Worm (Caenorhabditis elegans) whole organism, L2 larva: ENCODE results near the gene flp-12.

Experiments
- C34F6.9 ChIP-seq: fragments of 150-350 bp; optimal IDR thresholded peaks from 2 replicates; lab custom pipeline; 2014; ENCODE audit warnings: missing biosample characterization, missing genetic modification characterization
- F13H6.1 ChIP-seq: sonication (generic microtip); optimal IDR thresholded peaks from 2 replicates; lab custom pipeline; 2016; ENCODE audit warnings: missing genetic modification characterization, missing compliant biosample characterization
- Y55F3AM.14 ChIP-seq: fragments of 200-800 bp; sonication (Bioruptor generic); optimal IDR thresholded peaks from 2 replicates; lab custom pipeline; 2018; ENCODE audit warnings: mild to moderate bottlenecking, missing genetic modification characterization, missing compliant biosample characterization
- crh-2 ChIP-seq: sonication (generic microtip); optimal IDR thresholded peaks from 2 replicates; lab custom pipeline; 2017; ENCODE audit warnings: missing biosample characterization, missing genetic modification characterization
- fos-1 ChIP-seq: fragments of 150-350 bp; optimal IDR thresholded peaks from 2 replicates; lab custom pipeline; 2014; ENCODE audit warnings: missing biosample characterization, missing genetic modification characterization
- gmeb-1 ChIP-seq: fragments of 150-350 bp; optimal IDR thresholded peaks from 2 replicates; lab custom pipeline; 2014; ENCODE audit warnings: missing biosample characterization, missing genetic modification characterization
- lin-13 ChIP-seq: fragments of 150-350 bp; optimal IDR thresholded peaks from 2 replicates; lab custom pipeline; 2014; ENCODE audit warnings: missing biosample characterization, missing genetic modification reagents, missing genetic modification characterization
- mdl-1 ChIP-seq, 2 experiments: fragments of 150-350 bp in 1 of 2; sonication (generic microtip) in 1 of 2; optimal IDR thresholded peaks; 2 replicates each; lab custom pipeline; 2017; ENCODE audit warnings: missing biosample characterization in 2 of 2, missing genetic modification characterization in 2 of 2
- nhr-10 ChIP-seq: sonication (generic microtip); optimal IDR thresholded peaks from 2 replicates; lab custom pipeline; 2017; ENCODE audit warnings: missing biosample characterization, missing genetic modification characterization
- nhr-129 ChIP-seq: fragments of 150-350 bp; optimal IDR thresholded peaks from 2 replicates; lab custom pipeline; 2014; ENCODE audit warnings: missing biosample characterization, missing genetic modification characterization
- nhr-21 ChIP-seq: fragments of 150-350 bp; optimal IDR thresholded peaks from 2 replicates; lab custom pipeline; 2014; ENCODE audit warnings: missing biosample characterization, missing genetic modification characterization
- nhr-23 ChIP-seq: fragments of 150-350 bp; optimal IDR thresholded peaks from 2 replicates; lab custom pipeline; 2014; ENCODE audit warnings: missing biosample characterization, missing genetic modification reagents, missing genetic modification characterization
- nhr-237 ChIP-seq: fragments of 150-350 bp; optimal IDR thresholded peaks from 2 replicates; lab custom pipeline; 2014; ENCODE audit warnings: missing biosample characterization, missing genetic modification characterization
- nhr-6 ChIP-seq: fragments of 150-350 bp; optimal IDR thresholded peaks from 2 replicates; lab custom pipeline; 2014; ENCODE audit warnings: missing biosample characterization, missing genetic modification characterization
- skn-1 ChIP-seq: sonication (generic microtip); optimal IDR thresholded peaks from 2 replicates; lab custom pipeline; 2017; ENCODE audit warnings: missing biosample characterization, missing genetic modification characterization
- sma-3 ChIP-seq: sonication (generic microtip); optimal IDR thresholded peaks from 2 replicates; lab custom pipeline; 2016; ENCODE audit warnings: missing genetic modification reagents, missing genetic modification characterization, missing compliant biosample characterization
- sma-9 ChIP-seq, 2 experiments: fragments of 150-350 bp in 1 of 2; sonication (generic microtip) in 1 of 2; optimal IDR thresholded peaks; 2 replicates each; lab custom pipeline; 2014 to 2016; ENCODE audit warnings: missing genetic modification characterization in 2 of 2, mild to moderate bottlenecking in 1 of 2, missing biosample characterization in 1 of 2, missing compliant biosample characterization in 1 of 2, missing genetic modification reagents in 1 of 2, moderate library complexity in 1 of 2
- snpc-4 ChIP-seq: fragments of 150-350 bp; optimal IDR thresholded peaks from 2 replicates; lab custom pipeline; 2014; ENCODE audit warnings: missing biosample characterization, missing genetic modification characterization
- unc-39 ChIP-seq: fragments of 150-350 bp; optimal IDR thresholded peaks from 2 replicates; lab custom pipeline; 2014; ENCODE audit warnings: missing biosample characterization, missing genetic modification characterization
- unc-55 ChIP-seq: fragments of 150-350 bp; sonication (generic microtip); optimal IDR thresholded peaks from 3 replicates; lab custom pipeline; 2014; ENCODE audit warnings: missing biosample characterization, missing genetic modification reagents, missing genetic modification characterization
- unc-62 ChIP-seq: fragments of 150-350 bp; optimal IDR thresholded peaks from 2 replicates; lab custom pipeline; 2014; ENCODE audit warnings: missing biosample characterization, missing genetic modification reagents, missing genetic modification characterization
- zag-1 ChIP-seq: fragments of 150-350 bp; optimal IDR thresholded peaks from 2 replicates; lab custom pipeline; 2014; ENCODE audit warnings: missing biosample characterization, missing genetic modification characterization
- ztf-4 ChIP-seq: fragments of 150-350 bp; optimal IDR thresholded peaks from 2 replicates; lab custom pipeline; 2014; ENCODE audit warnings: missing biosample characterization, missing genetic modification characterization

Gene flp-12

ce11 chrX:4577941-4578340, 14.2 kb downstream of the flp-12 start, which contains the start of gene C05E11.3:
Gene C05E11.3 (plus strand): TSS chrX:4578241.
- TF ChIP-seq C34F6.9 (tag; lab: Kevin White, UChicago) (no peak), unc-55 (peak; percentile 44)
- TF ChIP-seq, all 48 proteins: peak for 1

ce11 chrX:4576272-4576671, 15.9 kb downstream of the flp-12 start:
- TF ChIP-seq C34F6.9 (tag; lab: Kevin White, UChicago) = peak; percentile 16
- no peak for TF ChIP-seq nhr-10 (tag; lab: Kevin White, UChicago)
- no peak for TF ChIP-seq F13H6.1 (tag; lab: Kevin White, UChicago)
- no peak for TF ChIP-seq crh-2
- TF ChIP-seq unc-55 = peak; percentile 27

DNA sequence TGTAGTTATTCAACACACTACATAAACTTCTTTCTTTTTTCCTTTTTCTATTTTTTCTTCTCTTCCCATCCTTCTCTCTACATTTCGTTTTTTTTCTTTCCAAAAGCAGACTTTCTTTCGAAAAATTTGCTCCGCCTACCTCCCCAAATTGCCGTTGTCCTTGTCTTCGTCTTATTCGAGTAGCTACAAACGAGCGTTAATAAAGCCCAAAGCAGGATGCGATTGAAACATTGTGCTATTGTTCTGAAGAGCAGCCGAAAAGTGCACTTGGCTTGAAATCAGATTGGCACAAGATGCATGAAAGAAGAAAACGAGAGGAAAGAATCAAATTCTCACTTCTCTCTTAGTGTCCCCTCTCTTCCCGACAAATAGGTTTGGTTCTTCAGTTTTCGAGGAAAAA, 17.3 kb downstream of the flp-12 start:
- no peak for TF ChIP-seq nhr-129
- no peak for TF ChIP-seq nhr-6 (tag; lab: Kevin White, UChicago)
- TF ChIP-seq snpc-4 = no peak
- no peak for TF ChIP-seq nhr-21 (tag; lab: Kevin White, UChicago)
- TF ChIP-seq C34F6.9 (tag; lab: Kevin White, UChicago) = peak; percentile 7
- no peak for TF ChIP-seq zag-1 (tag; lab: Kevin White, UChicago)

ce11 chrX:4571137-4571536, 21.0 kb downstream of the flp-12 start, which contains the start of gene amt-1:
Gene amt-1 (plus strand): TSS chrX:4571437.
- no peak for TF ChIP-seq ztf-4

DNA sequence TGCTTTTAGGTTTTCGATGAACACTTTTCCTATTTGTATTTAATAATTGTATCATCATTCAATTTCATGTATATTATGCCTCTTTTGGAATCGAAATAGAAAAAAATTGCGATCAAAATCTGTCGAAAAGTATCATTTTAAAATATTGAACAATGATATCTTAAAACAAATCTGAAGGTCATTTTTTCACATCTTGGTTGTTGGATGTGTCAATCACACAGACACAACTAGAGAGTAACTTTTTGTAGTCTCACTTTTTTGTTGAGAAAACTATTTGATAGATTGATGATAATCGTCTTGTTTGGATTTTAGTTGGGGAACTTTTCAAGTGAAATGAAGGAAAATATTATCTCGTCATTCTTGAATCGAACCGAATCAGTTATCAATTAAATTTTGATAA, 22.9 kb downstream of the flp-12 start:
- TF ChIP-seq lin-13 (GFP tag; lab: Kevin White, UChicago) (no peak), sma-9 (GFP tag; optimal IDR thresholded peaks at IDR 0.05; lab: Kevin White, UChicago) (peak; percentile 48), sma-9 (tag; optimal IDR thresholded peaks at IDR 0.05; lab: Kevin White, UChicago) (no peak)
- TF ChIP-seq, all 48 proteins: peak for 1

- TF ChIP-seq fos-1 (tag; lab: Kevin White, UChicago) = peak; percentile 29
- TF ChIP-seq sma-9 (GFP tag; optimal IDR thresholded peaks at IDR 0.05; lab: Kevin White, UChicago) = peak; percentile 23
- no peak for TF ChIP-seq sma-9 (tag; optimal IDR thresholded peaks at IDR 0.05; lab: Kevin White, UChicago)
- no peak for TF ChIP-seq skn-1 (tag; lab: Kevin White, UChicago)
- TF ChIP-seq, all 48 proteins: peak for 2
These were observed 25.0 kb downstream of the flp-12 start for ce11 chrX:4567110-4567509.

- TF ChIP-seq gmeb-1 (tag; lab: Kevin White, UChicago) (peak; percentile 42), nhr-237 (tag; lab: Kevin White, UChicago) (no peak), F13H6.1 (tag; lab: Kevin White, UChicago) (peak; percentile 50), crh-2 (peak; percentile 45), fos-1 (tag; lab: Kevin White, UChicago) (peak; percentile 80), mdl-1 (tag; optimal IDR thresholded peaks at IDR 0.05; lab: Kevin White, UChicago) (peak in 1 of 2 experiments; percentile 56), sma-9 (GFP tag; optimal IDR thresholded peaks at IDR 0.05; lab: Kevin White, UChicago) (peak; percentile 82), sma-9 (tag; optimal IDR thresholded peaks at IDR 0.05; lab: Kevin White, UChicago) (no peak), nhr-129 (peak; percentile 79), nhr-23 (tag; lab: Kevin White, UChicago) (no peak)
These were observed 27.3 kb downstream of the flp-12 start, which contains the start of gene amt-4 for ce11 chrX:4564717-4565316. Gene amt-4 (plus strand): TSS chrX:4565302.

DNA sequence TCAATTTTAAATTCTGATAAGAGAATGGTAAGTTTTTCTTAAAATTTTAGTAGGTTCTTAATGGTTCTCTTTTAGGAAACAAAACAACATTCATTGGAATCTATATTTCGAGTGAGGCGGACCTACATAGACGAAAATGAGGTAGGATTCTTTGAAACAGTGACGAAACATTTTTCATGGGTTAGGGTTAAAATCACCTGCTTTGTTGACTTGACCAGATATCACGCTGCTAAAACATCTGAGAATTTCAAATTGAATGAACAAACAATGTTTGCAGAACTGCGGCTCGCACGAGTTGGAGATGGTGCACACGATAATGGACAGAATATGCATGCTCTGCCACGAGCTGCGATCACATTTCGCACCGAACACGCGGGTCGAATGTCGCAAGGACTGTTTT, 29.9 kb downstream of the flp-12 start:
- TF ChIP-seq crh-2 (no peak), zag-1 (tag; lab: Kevin White, UChicago) (no peak)

- TF ChIP-seq sma-3 (GFP tag; lab: Kevin White, UChicago) (no peak), unc-39 (tag; lab: Kevin White, UChicago) (no peak), unc-62 (no peak), fos-1 (tag; lab: Kevin White, UChicago) (no peak), mdl-1 (tag; optimal IDR thresholded peaks at IDR 0.05; lab: Kevin White, UChicago) (no peak), Y55F3AM.14 (GFP tag; lab: Kevin White, UChicago) (no peak)
These were observed 30.3 kb downstream of the flp-12 start, which contains the start of gene C05E11.6 for ce11 chrX:4561863-4562262. Gene C05E11.6 (plus strand): TSS chrX:4562163.
